Fruit fly (Drosophila melanogaster) whole organism, larva: ENCODE data around the gene CG3868.

Source experiments
- noc ChIP-seq: fragments of 200-800 bp; sonication (Bioruptor generic); optimal IDR thresholded peaks from 3 replicates; lab custom pipeline; 2019; ENCODE audit warnings: missing biosample characterization, mild to moderate bottlenecking, missing genetic modification characterization, moderate library complexity

Gene CG3868

dm6 chr3L:14409419-14410145, 7.1 kb upstream of the CG3868 start, which contains the start of gene stwl:
Gene stwl (minus strand): TSS chr3L:14409939.
- no peak for TF ChIP-seq noc (tag; lab: Kevin White, UChicago)

- no peak for TF ChIP-seq noc (tag; lab: Kevin White, UChicago)
These were observed 6.2 kb upstream of the CG3868 start for dm6 chr3L:14408734-14409133.

- TF ChIP-seq noc (tag; lab: Kevin White, UChicago), result no peak
These were observed 4.1 kb upstream of the CG3868 start for dm6 chr3L:14406613-14407012.

- TF ChIP-seq noc (tag; lab: Kevin White, UChicago), result no peak
These were observed 2.7 kb downstream of the CG3868 start for dm6 chr3L:14399873-14400272.

- TF ChIP-seq noc (tag; lab: Kevin White, UChicago), result no peak
These were observed 5.4 kb downstream of the CG3868 start for dm6 chr3L:14397020-14397602.

- no peak for TF ChIP-seq noc (tag; lab: Kevin White, UChicago)
These were observed 13.3 kb downstream of the CG3868 start for dm6 chr3L:14389242-14389641.

dm6 chr3L:14381523-14381922, 21.0 kb downstream of the CG3868 start, which contains the start of gene CG43120:
Gene CG43120 (plus strand): TSS chr3L:14381913.
- TF ChIP-seq noc (tag; lab: Kevin White, UChicago), result peak; percentile 40

- no peak for TF ChIP-seq noc (tag; lab: Kevin White, UChicago)
These were observed 26.7 kb downstream of the CG3868 start for dm6 chr3L:14375863-14376262.

- no peak for TF ChIP-seq noc (tag; lab: Kevin White, UChicago)
These were observed 28.0 kb downstream of the CG3868 start for dm6 chr3L:14374499-14374898.

- TF ChIP-seq noc (tag; lab: Kevin White, UChicago), result no peak
These were observed 32.9 kb downstream of the CG3868 start, which contains the start of gene CG13481 for dm6 chr3L:14369607-14370006. Gene CG13481 (minus strand): TSS chr3L:14369707.

dm6 chr3L:14366124-14366523, 36.4 kb downstream of the CG3868 start:
- no peak for TF ChIP-seq noc (tag; lab: Kevin White, UChicago)

- no peak for TF ChIP-seq noc (tag; lab: Kevin White, UChicago)
These were observed 37.1 kb downstream of the CG3868 start for dm6 chr3L:14365440-14365839.

- no peak for TF ChIP-seq noc (tag; lab: Kevin White, UChicago)
These were observed 37.8 kb downstream of the CG3868 start for dm6 chr3L:14364701-14365100.

dm6 chr3L:14363103-14363751, 39.3 kb downstream of the CG3868 start:
- TF ChIP-seq noc (tag; lab: Kevin White, UChicago), result no peak

- TF ChIP-seq noc (tag; lab: Kevin White, UChicago), result no peak
These were observed 39.9 kb downstream of the CG3868 start for dm6 chr3L:14362660-14363059.

- TF ChIP-seq noc (tag; lab: Kevin White, UChicago), result no peak
These were observed 40.5 kb downstream of the CG3868 start for dm6 chr3L:14362028-14362427.
